Worm (Caenorhabditis elegans): ENCODE measurements around the gene C50B6.1.
A peak's percentile ranks its signal among the peaks of the same experiment; 100 is the strongest.

The C50B6.1 gene

ce11 chrV:13274615-13275014 is 34.1 kb upstream of the C50B6.1 start:
- peak; percentile 38 for TF ChIP-seq pax-3 (tag; optimal IDR thresholded peaks at IDR 0.05)
- no peak for TF ChIP-seq egl-13 (tag; optimal IDR thresholded peaks at IDR 0.05)
- peak; percentile 52 for TF ChIP-seq elt-2 (tag; optimal IDR thresholded peaks at IDR 0.05)
- TF ChIP-seq C34B4.2 (tag; optimal IDR thresholded peaks at IDR 0.05): no peak

- TF ChIP-seq jun-1 (tag; optimal IDR thresholded peaks at IDR 0.05) (no peak), grh-1 (GFP tag; IDR thresholded peaks at IDR 0.05) (no peak), nhr-28 (tag; optimal IDR thresholded peaks at IDR 0.05) (no peak), sup-37 (GFP tag; optimal IDR thresholded peaks at IDR 0.05) (no peak), sptf-1 (tag; optimal IDR thresholded peaks at IDR 0.05) (no peak), C34B4.2 (tag; optimal IDR thresholded peaks at IDR 0.05) (no peak), F16B12.6 (tag; optimal IDR thresholded peaks at IDR 0.05) (no peak), pag-3 (tag; optimal IDR thresholded peaks at IDR 0.05; ENCODE audit: borderline replicate concordance, insufficient read depth) (no peak), unc-130 (tag; optimal IDR thresholded peaks at IDR 0.05) (no peak)
Observed at ce11 chrV:13275959-13276358, 32.8 kb upstream of the C50B6.1 start, which contains the start of gene F32F2.4. Gene F32F2.4 (plus strand): TSS chrV:13276259.

- TF ChIP-seq efl-1 (optimal IDR thresholded peaks at IDR 0.05): no peak
- peak in 1 of 2 experiments; percentile 59 for TF ChIP-seq efl-1 (GFP tag; optimal IDR thresholded peaks at IDR 0.05 in 1 of 2)
- TF ChIP-seq blmp-1 (tag; optimal IDR thresholded peaks at IDR 0.05): peak; percentile 85
- TF ChIP-seq ztf-11 (tag; optimal IDR thresholded peaks at IDR 0.05): no peak
Observed at ce11 chrV:13280382-13280781, 28.3 kb upstream of the C50B6.1 start.

- TF ChIP-seq fkh-8 (tag; optimal IDR thresholded peaks at IDR 0.05): no peak
- TF ChIP-seq ztf-11 (tag; optimal IDR thresholded peaks at IDR 0.05): no peak
- no peak for TF ChIP-seq sup-37 (GFP tag; optimal IDR thresholded peaks at IDR 0.05)
- TF ChIP-seq mef-2 (tag; optimal IDR thresholded peaks at IDR 0.05): no peak
- no peak for TF ChIP-seq fos-1 (tag; optimal IDR thresholded peaks at IDR 0.05)
- no peak for TF ChIP-seq ceh-8 (GFP tag; optimal IDR thresholded peaks at IDR 0.05)
- peak; percentile 37 for TF ChIP-seq nhr-71 (tag; optimal IDR thresholded peaks at IDR 0.05)
Observed at ce11 chrV:13282958-13283357, 25.8 kb upstream of the C50B6.1 start.

- no peak for TF ChIP-seq nhr-90 (tag; optimal IDR thresholded peaks at IDR 0.05; ENCODE audit: poor library complexity)
- TF ChIP-seq unc-86 (tag; optimal IDR thresholded peaks at IDR 0.05): no peak
- no peak for TF ChIP-seq C34B4.2 (tag; optimal IDR thresholded peaks at IDR 0.05)
- TF ChIP-seq nhr-71 (tag; optimal IDR thresholded peaks at IDR 0.05): peak; percentile 30
- TF ChIP-seq lin-14 (GFP tag; optimal IDR thresholded peaks at IDR 0.05): peak; percentile 73
- peak; percentile 62 for TF ChIP-seq rnt-1 (tag; optimal IDR thresholded peaks at IDR 0.05)
- peak in 1 of 2 experiments; percentile 23 for TF ChIP-seq lsy-2 (tag; optimal IDR thresholded peaks at IDR 0.05)
- no peak for TF ChIP-seq fos-1 (tag; optimal IDR thresholded peaks at IDR 0.05)
- TF ChIP-seq vab-15 (tag; optimal IDR thresholded peaks at IDR 0.05): no peak
- no peak for TF ChIP-seq aly-2 (tag; optimal IDR thresholded peaks at IDR 0.05)
- peak; percentile 26 for TF ChIP-seq blmp-1 (tag; optimal IDR thresholded peaks at IDR 0.05)
- no peak for TF ChIP-seq mep-1 (tag; optimal IDR thresholded peaks at IDR 0.05)
- no peak for TF ChIP-seq pqm-1 (tag; optimal IDR thresholded peaks at IDR 0.05)
- no peak for TF ChIP-seq hpl-2 (GFP tag; optimal IDR thresholded peaks at IDR 0.05)
- TF ChIP-seq hlh-17 (GFP tag; optimal IDR thresholded peaks at IDR 0.05; ENCODE audit: borderline replicate concordance): no peak
- no peak for TF ChIP-seq mab-9 (GFP tag; IDR thresholded peaks at IDR 0.05)
- no peak for TF ChIP-seq skn-1 (tag; optimal IDR thresholded peaks at IDR 0.05)
- no peak for TF ChIP-seq sup-37 (GFP tag; optimal IDR thresholded peaks at IDR 0.05)
Observed at ce11 chrV:13285284-13285683, 23.4 kb upstream of the C50B6.1 start.
